Fruit fly (Drosophila melanogaster) whole organism: Measurements from ENCODE around the gene Eig71Ef.

ENCODE experiments used
- CG8478 ChIP-seq: fragments of >200 bp; optimal IDR thresholded peaks from 2 replicates; lab custom pipeline; 2018; ENCODE audit warnings: inconsistent platforms
- Dll ChIP-seq: fragments of >200 bp; optimal IDR thresholded peaks from 2 replicates; lab custom pipeline; 2017
- pan ChIP-seq: fragments of >200 bp; optimal IDR thresholded peaks from 2 replicates; lab custom pipeline; 2017
- psq ChIP-seq: fragments of >200 bp; optimal IDR thresholded peaks from 2 replicates; lab custom pipeline; 2017
- usp ChIP-seq: fragments of >200 bp; optimal IDR thresholded peaks from 2 replicates; lab custom pipeline; 2017; ENCODE audit warnings: missing biosample characterization, missing genetic modification characterization, mixed read lengths

DNA sequence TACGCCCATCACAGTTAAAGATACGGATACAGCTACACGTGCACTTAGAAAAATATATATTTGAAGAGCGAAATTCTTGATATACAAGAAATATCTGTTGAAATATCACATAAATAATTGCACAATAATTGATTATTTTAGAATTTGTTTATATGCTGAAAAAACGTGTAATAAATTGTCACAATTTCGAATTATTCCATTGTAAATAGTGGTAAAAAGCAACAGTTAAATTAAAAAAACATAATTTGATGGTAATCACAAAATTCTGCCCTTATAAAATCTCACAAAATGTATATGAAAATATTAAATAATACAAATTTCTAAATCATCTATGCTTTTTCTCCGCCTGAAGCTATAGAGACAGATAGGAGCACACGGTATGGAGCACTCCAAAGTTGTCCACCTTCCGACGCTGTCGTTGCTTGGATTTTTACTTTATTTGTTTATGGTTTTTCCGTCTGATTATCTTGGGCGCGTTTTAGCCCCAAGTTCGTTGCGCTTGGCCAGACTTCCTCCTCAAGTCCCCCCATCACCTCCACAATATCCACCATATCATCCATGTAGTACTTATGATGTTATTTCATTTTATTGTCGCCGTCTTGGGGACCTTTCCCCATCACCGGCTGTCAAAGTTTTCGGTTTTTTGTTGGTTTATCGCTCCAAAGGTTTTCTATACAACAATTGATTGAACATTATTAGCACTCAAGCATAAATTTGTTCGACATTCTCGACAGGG lies 47.2 kb upstream of the Eig71Ef start:
- no peak for TF ChIP-seq psq (lab: Kevin White, UChicago)
- TF ChIP-seq pan (lab: Kevin White, UChicago), result no peak
- TF ChIP-seq CG8478 (lab: Kevin White, UChicago), result no peak
- TF ChIP-seq Dll (lab: Kevin White, UChicago), result no peak
- no peak for TF ChIP-seq usp (GFP tag; lab: Kevin White, UChicago)
